Fruit fly (Drosophila melanogaster) whole organism, embryonic: ENCODE results near the gene prg.
A peak's percentile ranks its signal among the peaks of the same experiment; 100 is the strongest.

Experiments
- Atf6 ChIP-seq: fragments of 200-800 bp; sonication (Bioruptor generic); IDR thresholded peaks from 2 replicates; pipeline ENCODE4 v1.3.6; 2022; ENCODE audit warnings: missing biosample characterization, missing genetic modification characterization
- CG10543 ChIP-seq: fragments of 200-800 bp; sonication (Bioruptor generic); optimal IDR thresholded peaks from 3 replicates; lab custom pipeline; 2017; ENCODE audit warnings: missing biosample characterization, mild to moderate bottlenecking, missing genetic modification characterization, moderate library complexity
- CG11504 ChIP-seq: fragments of 200-800 bp; sonication (Bioruptor generic); optimal IDR thresholded peaks from 3 replicates; lab custom pipeline; 2019; ENCODE audit warnings: missing biosample characterization, mild to moderate bottlenecking, missing genetic modification characterization, moderate library complexity
- CG11723 ChIP-seq: fragments of 200-800 bp; sonication (Bioruptor generic); optimal IDR thresholded peaks from 2 replicates; lab custom pipeline; 2017; ENCODE audit warnings: missing biosample characterization, mild to moderate bottlenecking, missing genetic modification characterization
- CG12744 ChIP-seq: fragments of 200-800 bp; sonication (Bioruptor generic); optimal IDR thresholded peaks from 2 replicates; lab custom pipeline; 2016; ENCODE audit warnings: missing biosample characterization, missing genetic modification characterization
- CG18619 ChIP-seq: fragments of 200-800 bp; sonication (Bioruptor generic); optimal IDR thresholded peaks from 3 replicates; lab custom pipeline; 2017; ENCODE audit warnings: missing biosample characterization, mild to moderate bottlenecking, missing genetic modification characterization
- CG2116 ChIP-seq: fragments of 200-800 bp; sonication (Bioruptor generic); optimal IDR thresholded peaks from 3 replicates; lab custom pipeline; 2018; ENCODE audit warnings: missing biosample characterization, mild to moderate bottlenecking, missing genetic modification characterization
- CG2678 ChIP-seq: fragments of 200-800 bp; sonication (Bioruptor generic); optimal IDR thresholded peaks from 3 replicates; lab custom pipeline; 2019; ENCODE audit warnings: missing biosample characterization, mild to moderate bottlenecking, missing genetic modification characterization, moderate library complexity
- CG30020 ChIP-seq: fragments of 200-800 bp; optimal IDR thresholded peaks from 2 replicates; lab custom pipeline; 2019; ENCODE audit warnings: missing biosample characterization, mild to moderate bottlenecking, missing genetic modification characterization, moderate library complexity
- CG3726 ChIP-seq: fragments of 200-800 bp; sonication (Bioruptor generic); IDR thresholded peaks from 3 replicates; pipeline ENCODE4, ENCODE4 v1.3.6; 2022; ENCODE audit warnings: missing biosample characterization, missing genetic modification characterization
- CG42726 ChIP-seq: fragments of 200-800 bp; sonication (Bioruptor generic); IDR thresholded peaks from 2 replicates; pipeline ENCODE4 v1.3.6; 2022; ENCODE audit warnings: missing biosample characterization, missing genetic modification characterization; ENCODE audit not compliant: partially characterized antibody
- CG7987 ChIP-seq: fragments of 200-800 bp; sonication (Bioruptor generic); optimal IDR thresholded peaks from 2 replicates; lab custom pipeline; 2018; ENCODE audit warnings: missing biosample characterization, mild to moderate bottlenecking, missing genetic modification characterization, moderate library complexity
- CG8089 ChIP-seq: fragments of 200-800 bp; sonication (Bioruptor generic); optimal IDR thresholded peaks from 3 replicates; lab custom pipeline; 2016; ENCODE audit warnings: missing biosample characterization, missing genetic modification characterization
- CG8359 ChIP-seq: fragments of 200-800 bp; sonication (Bioruptor generic); optimal IDR thresholded peaks from 2 replicates; lab custom pipeline; 2017; ENCODE audit warnings: missing biosample characterization, mild to moderate bottlenecking, missing genetic modification characterization, borderline replicate concordance
- CG8388 ChIP-seq: fragments of 200-800 bp; sonication (Bioruptor generic); optimal IDR thresholded peaks from 2 replicates; lab custom pipeline; 2019; ENCODE audit warnings: missing biosample characterization, mild to moderate bottlenecking, missing genetic modification characterization, moderate library complexity
- CG8765 ChIP-seq: fragments of 200-800 bp; sonication (Bioruptor generic); IDR thresholded peaks from 2 replicates; pipeline ENCODE4 v1.3.6; 2022; ENCODE audit warnings: missing biosample characterization, missing genetic modification characterization
- Doc3 ChIP-seq: fragments of 200-800 bp; sonication (Bioruptor generic); IDR thresholded peaks from 3 replicates; pipeline ENCODE4 v1.3.6; 2022; ENCODE audit warnings: missing biosample characterization, missing genetic modification characterization; ENCODE audit not compliant: partially characterized antibody
- Drgx ChIP-seq: fragments of 200-800 bp; sonication (Bioruptor generic); IDR thresholded peaks from 2 replicates; pipeline ENCODE4 v1.3.6; 2022; ENCODE audit warnings: missing biosample characterization, missing genetic modification characterization
- GATAe ChIP-seq: fragments of 200-800 bp; sonication (Bioruptor generic); conservative IDR thresholded peaks from 2 replicates; pipeline ENCODE4 v1.3.6; 2022; ENCODE audit warnings: missing biosample characterization, missing genetic modification characterization
- HHEX ChIP-seq: fragments of 200-800 bp; sonication (Bioruptor generic); optimal IDR thresholded peaks from 3 replicates; lab custom pipeline; 2017; ENCODE audit warnings: missing biosample characterization, mild to moderate bottlenecking, missing genetic modification characterization, missing genetic modification reagents
- HmgZ ChIP-seq: fragments of 200-800 bp; sonication (Bioruptor generic); optimal IDR thresholded peaks from 2 replicates; lab custom pipeline; 2018; ENCODE audit warnings: missing biosample characterization, mild to moderate bottlenecking, missing genetic modification characterization
- Lhr ChIP-seq: fragments of 200-800 bp; sonication (Bioruptor generic); optimal IDR thresholded peaks from 3 replicates; lab custom pipeline; 2017; ENCODE audit warnings: mild to moderate bottlenecking, missing biosample characterization, missing genetic modification reagents, missing genetic modification characterization
- Neu2 ChIP-seq: fragments of 200-800 bp; sonication (Bioruptor generic); optimal IDR thresholded peaks from 3 replicates; lab custom pipeline; 2016; ENCODE audit warnings: missing biosample characterization, missing genetic modification characterization, borderline replicate concordance
- PHDP ChIP-seq: fragments of 200-800 bp; sonication (Bioruptor generic); optimal IDR thresholded peaks from 3 replicates; lab custom pipeline; 2018; ENCODE audit warnings: missing biosample characterization, mild to moderate bottlenecking, missing genetic modification characterization, moderate library complexity
- Spps ChIP-seq: fragments of 200-800 bp; sonication (Bioruptor generic); optimal IDR thresholded peaks from 2 replicates; lab custom pipeline; 2018; ENCODE audit warnings: missing biosample characterization, mild to moderate bottlenecking, missing genetic modification characterization
- Usf ChIP-seq: fragments of 200-800 bp; sonication (Bioruptor generic); optimal IDR thresholded peaks from 2 replicates; lab custom pipeline; 2017; ENCODE audit warnings: missing genotype, missing biosample characterization, missing genetic modification characterization
- Xrp1 ChIP-seq: fragments of 200-800 bp; sonication (Bioruptor generic); IDR thresholded peaks from 2 replicates; pipeline ENCODE4 v1.3.6; 2022; ENCODE audit warnings: missing biosample characterization, missing genetic modification characterization
- abd-A ChIP-seq: fragments of 200-800 bp; sonication (Bioruptor generic); optimal IDR thresholded peaks from 3 replicates; lab custom pipeline; 2019; ENCODE audit warnings: missing biosample characterization, mild to moderate bottlenecking, missing genetic modification characterization, moderate library complexity
- amos ChIP-seq: fragments of 200-800 bp; sonication (Bioruptor generic); IDR thresholded peaks from 2 replicates; pipeline ENCODE4 v1.3.6; 2022; ENCODE audit warnings: missing biosample characterization, missing genetic modification characterization; ENCODE audit not compliant: partially characterized antibody
- ato ChIP-seq: fragments of 200-800 bp; sonication (Bioruptor generic); IDR thresholded peaks from 2 replicates; pipeline ENCODE4 v1.3.6; 2022; ENCODE audit warnings: missing biosample characterization, missing genetic modification characterization; ENCODE audit not compliant: partially characterized antibody
- chinmo ChIP-seq: fragments of 200-800 bp; sonication (Bioruptor generic); IDR thresholded peaks from 4 replicates; pipeline ENCODE4 v1.3.6; 2022; ENCODE audit warnings: missing biosample characterization, missing genetic modification characterization; ENCODE audit not compliant: partially characterized antibody
- dysf ChIP-seq: fragments of 200-800 bp; sonication (Bioruptor generic); IDR thresholded peaks from 3 replicates; pipeline ENCODE4 v1.3.6; 2022; ENCODE audit warnings: missing biosample characterization, missing genetic modification characterization
- fru ChIP-seq: fragments of >200 bp; optimal IDR thresholded peaks from 2 replicates; lab custom pipeline; 2017
- grn ChIP-seq: fragments of 200-800 bp; sonication (Bioruptor generic); optimal IDR thresholded peaks from 3 replicates; lab custom pipeline; 2017; ENCODE audit warnings: missing biosample characterization, missing genetic modification characterization
- ham ChIP-seq: fragments of 200-800 bp; sonication (Bioruptor generic); IDR thresholded peaks from 2 replicates; pipeline ENCODE4 v1.3.6; 2022; ENCODE audit warnings: missing biosample characterization, missing genetic modification characterization
- hbn ChIP-seq: fragments of 200-800 bp; sonication (Bioruptor generic); IDR thresholded peaks from 2 replicates; pipeline ENCODE4 v1.3.6; 2022; ENCODE audit warnings: missing biosample characterization, missing genetic modification characterization; ENCODE audit not compliant: partially characterized antibody
- hth ChIP-seq: fragments of >200 bp; optimal IDR thresholded peaks from 2 replicates; lab custom pipeline; 2017; ENCODE audit warnings: inconsistent platforms
- ind ChIP-seq: fragments of 200-800 bp; sonication (Bioruptor generic); optimal IDR thresholded peaks from 3 replicates; lab custom pipeline; 2016; ENCODE audit warnings: missing biosample characterization, missing genetic modification characterization
- kni ChIP-seq: fragments of 200-800 bp; sonication (Bioruptor generic); optimal IDR thresholded peaks from 3 replicates; lab custom pipeline; 2017; ENCODE audit warnings: mild to moderate bottlenecking, missing biosample characterization, missing genetic modification reagents, missing genetic modification characterization
- lab ChIP-seq: fragments of 200-800 bp; sonication (Bioruptor generic); optimal IDR thresholded peaks from 3 replicates; lab custom pipeline; 2017; ENCODE audit warnings: missing biosample characterization, missing genetic modification characterization, mild to moderate bottlenecking, moderate library complexity, missing genetic modification reagents
- lov ChIP-seq, 2 experiments: fragments of 200-800 bp in 1 of 2; fragments of >200 bp in 1 of 2; sonication (Bioruptor generic) in 1 of 2; IDR thresholded peaks in 1 of 2; optimal IDR thresholded peaks in 1 of 2; 2 replicates in 1 of 2; 3 replicates in 1 of 2; pipeline versions ENCODE4 v1.3.6 to Lab custom; 2017 to 2022; ENCODE audit warnings: missing biosample characterization in 1 of 2, missing genetic modification characterization in 1 of 2
- maf-S ChIP-seq: fragments of 200-800 bp; sonication (Bioruptor generic); optimal IDR thresholded peaks from 2 replicates; lab custom pipeline; 2016; ENCODE audit warnings: missing biosample characterization, missing genetic modification characterization
- pros ChIP-seq: fragments of 200-800 bp; sonication (Bioruptor generic); optimal IDR thresholded peaks from 3 replicates; lab custom pipeline; 2019; ENCODE audit warnings: missing biosample characterization, mild to moderate bottlenecking, missing genetic modification characterization, moderate library complexity
- psq ChIP-seq: fragments of 200-800 bp; sonication (Bioruptor generic); optimal IDR thresholded peaks from 2 replicates; lab custom pipeline; 2017; ENCODE audit warnings: missing biosample characterization, missing genetic modification characterization
- ranshi ChIP-seq: fragments of 200-800 bp; sonication (Bioruptor generic); IDR thresholded peaks from 2 replicates; pipeline ENCODE4 v1.3.6; 2022; ENCODE audit warnings: missing biosample characterization, missing genetic modification characterization
- row ChIP-seq: fragments of 200-800 bp; sonication (Bioruptor generic); IDR thresholded peaks from 3 replicates; pipeline ENCODE4 v1.3.6; 2022; ENCODE audit warnings: missing biosample characterization, missing genetic modification characterization
- sob ChIP-seq: fragments of 200-800 bp; sonication (Bioruptor generic); IDR thresholded peaks from 2 replicates; pipeline ENCODE4 v1.3.6; 2022; ENCODE audit warnings: missing biosample characterization, missing genetic modification characterization
- sug ChIP-seq: fragments of 200-800 bp; optimal IDR thresholded peaks from 2 replicates; lab custom pipeline; 2019; ENCODE audit warnings: missing biosample characterization, mild to moderate bottlenecking, missing genetic modification characterization, moderate library complexity
- tap ChIP-seq: fragments of 200-800 bp; optimal IDR thresholded peaks from 3 replicates; lab custom pipeline; 2019; ENCODE audit warnings: missing biosample characterization, mild to moderate bottlenecking, missing genetic modification characterization, moderate library complexity
- toy ChIP-seq: fragments of 200-800 bp; sonication (Bioruptor generic); IDR thresholded peaks from 2 replicates; pipeline ENCODE4 v1.3.6; 2022; ENCODE audit warnings: missing biosample characterization, missing genetic modification characterization
- unpg ChIP-seq: fragments of 200-800 bp; sonication (Bioruptor generic); optimal IDR thresholded peaks from 3 replicates; lab custom pipeline; 2018; ENCODE audit warnings: missing biosample characterization, mild to moderate bottlenecking, missing genetic modification characterization, moderate library complexity

prg gene

dm6 chr2L:8451497-8451896, 12.8 kb upstream of the prg start (continued):
- no peak for TF ChIP-seq lov (optimal IDR thresholded peaks at IDR 0.05; lab: Kevin White, UChicago)
- TF ChIP-seq lov (GFP tag; IDR thresholded peaks at IDR 0.05; lab: Robert Waterston, UW): no peak
- no peak for TF ChIP-seq ham
- TF ChIP-seq lab: no peak
- no peak for TF ChIP-seq CG8765 (GFP tag; lab: Robert Waterston, UW)
- no peak for TF ChIP-seq Neu2 (GFP tag; lab: Kevin White, UChicago)
- no peak for TF ChIP-seq pros (GFP tag; lab: Kevin White, UChicago)
- no peak for TF ChIP-seq CG2116 (GFP tag; lab: Kevin White, UChicago)
- no peak for TF ChIP-seq CG11504 (tag; lab: Kevin White, UChicago)
- TF ChIP-seq hth (lab: Kevin White, UChicago): no peak
- no peak for TF ChIP-seq Spps (tag; lab: Kevin White, UChicago)
- no peak for TF ChIP-seq abd-A (tag; lab: Kevin White, UChicago)
- TF ChIP-seq unpg (GFP tag; lab: Kevin White, UChicago): no peak
- TF ChIP-seq sug (tag; lab: Kevin White, UChicago): peak; percentile 99
- TF ChIP-seq maf-S: no peak
- TF ChIP-seq sob (GFP tag; lab: Robert Waterston, UW): no peak
- TF ChIP-seq hbn: no peak
- no peak for TF ChIP-seq CG12744 (GFP tag; lab: Kevin White, UChicago)
- TF ChIP-seq HmgZ (tag; lab: Kevin White, UChicago): peak; percentile 6
- TF ChIP-seq CG3726 (GFP tag; lab: Robert Waterston, UW): no peak
- TF ChIP-seq HHEX (GFP tag; lab: Kevin White, UChicago): no peak
- TF ChIP-seq chinmo: 0 out of 4 replicates have a peak, but pooled peaks have one; percentile 63
- peak; percentile 51 for TF ChIP-seq CG10543 (GFP tag; lab: Kevin White, UChicago)
- TF ChIP-seq Usf (GFP tag; lab: Kevin White, UChicago): no peak
- no peak for TF ChIP-seq CG11723 (GFP tag; lab: Kevin White, UChicago)
- TF ChIP-seq CG42726: no peak
- TF ChIP-seq Atf6 (GFP tag; lab: Robert Waterston, UW): 0 out of 2 replicates have a peak, but pooled peaks have one; percentile 29
- TF ChIP-seq CG8359 (GFP tag; lab: Kevin White, UChicago): no peak
- TF ChIP-seq row (GFP tag; lab: Robert Waterston, UW): no peak
- no peak for TF ChIP-seq dysf (GFP tag; lab: Robert Waterston, UW)
- peak; percentile 100 for TF ChIP-seq grn
- no peak for TF ChIP-seq CG18619 (GFP tag; lab: Kevin White, UChicago)
- TF ChIP-seq CG7987 (GFP tag; lab: Kevin White, UChicago): no peak
- no peak for TF ChIP-seq CG8089
- TF ChIP-seq toy (GFP tag; lab: Robert Waterston, UW): no peak
- peak; percentile 53 for TF ChIP-seq GATAe (GFP tag; lab: Robert Waterston, UW)
- TF ChIP-seq CG8388 (GFP tag; lab: Kevin White, UChicago): no peak
- no peak for TF ChIP-seq ranshi (GFP tag; lab: Robert Waterston, UW)

dm6 chr2L:8461782-8462453, 2.4 kb upstream of the prg start:
- TF ChIP-seq PHDP (tag; lab: Kevin White, UChicago) (peak; percentile 57), kni (no peak), tap (no peak), Xrp1 (peak; percentile 44; the same call in 1 of the 2 replicates), ind (GFP tag; lab: Kevin White, UChicago) (peak; percentile 17), CG2678 (tag; lab: Kevin White, UChicago) (peak; percentile 61), fru (lab: Kevin White, UChicago) (no peak), ato (GFP tag; lab: Robert Waterston, UW) (no peak), Spps (tag; lab: Kevin White, UChicago) (no peak), psq (GFP tag; lab: Kevin White, UChicago) (no peak), Drgx (no peak), Lhr (GFP tag; lab: Kevin White, UChicago) (no peak), amos (GFP tag; lab: Robert Waterston, UW) (no peak), CG30020 (no peak), Doc3 (GFP tag; lab: Robert Waterston, UW) (no peak)
